Worm (Caenorhabditis elegans): ENCODE results near the gene uggt-1.

uggt-1 gene

DNA sequence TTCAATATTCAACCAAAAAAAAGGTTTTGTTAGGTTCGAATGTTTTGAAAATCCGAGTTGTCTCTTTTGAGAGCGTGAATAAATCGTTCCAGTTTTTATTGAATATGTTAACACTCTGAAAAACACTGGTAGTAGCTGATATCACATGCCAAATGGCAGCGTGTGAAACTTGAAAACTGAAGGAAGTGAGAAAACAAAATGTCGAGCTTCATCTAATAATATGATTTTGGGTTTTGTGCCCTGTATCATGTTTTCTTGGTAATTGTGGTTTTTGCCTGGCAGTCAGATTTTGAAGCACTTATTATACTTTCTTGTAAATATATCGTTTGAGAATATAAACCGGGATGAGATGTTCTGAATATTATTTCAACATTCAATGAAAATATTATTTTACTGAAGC lies 2.0 kb upstream of the uggt-1 start, which contains the start of gene F48E3.6:
F48E3.6 (minus strand) TSS at position 101 of the 400 bp plus-strand sequence.
- no peak for TF ChIP-seq Y53F4B.3 (GFP tag; IDR thresholded peaks at IDR 0.05)

DNA sequence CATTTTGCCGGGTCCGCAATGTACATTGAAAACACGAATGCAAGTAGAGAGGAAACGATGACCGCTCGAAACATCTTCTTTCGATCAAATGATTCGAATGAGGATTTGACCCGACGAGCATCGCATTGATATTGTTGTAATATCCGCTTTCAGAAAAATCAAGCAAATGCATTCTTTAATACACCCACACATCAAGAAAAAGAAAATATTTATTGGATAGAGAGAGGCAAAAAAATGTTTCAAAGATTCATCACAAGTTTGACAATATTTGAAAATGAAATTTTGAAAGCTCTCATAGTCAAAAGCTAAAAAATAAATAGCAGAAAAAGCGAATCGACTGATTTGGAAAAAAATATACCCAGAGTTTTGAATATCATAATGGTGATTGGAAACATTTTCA lies 5.3 kb downstream of the uggt-1 start, which contains the start of gene try-14:
try-14 (minus strand) TSS at position 101 of the 400 bp plus-strand sequence.
- TF ChIP-seq akir-1 (GFP tag; optimal IDR thresholded peaks at IDR 0.05) (no peak), mcd-1 (GFP tag; IDR thresholded peaks at IDR 0.05) (no peak), lin-54 (GFP tag; optimal IDR thresholded peaks at IDR 0.05) (no peak), B0336.3 (GFP tag; IDR thresholded peaks at IDR 0.05) (no peak), snpc-3.4 (tag; optimal IDR thresholded peaks at IDR 0.05) (no peak), ceh-91 (GFP tag; IDR thresholded peaks at IDR 0.05) (no peak), hmg-20 (GFP tag; IDR thresholded peaks at IDR 0.05) (no peak), F22D6.2 (tag; optimal IDR thresholded peaks at IDR 0.05) (no peak), ceh-100 (GFP tag; IDR thresholded peaks at IDR 0.05) (no peak), C17E4.6 (GFP tag; IDR thresholded peaks at IDR 0.05) (no peak), rcor-1 (GFP tag; IDR thresholded peaks at IDR 0.05) (no peak), F57A8.1 (GFP tag; optimal IDR thresholded peaks at IDR 0.05) (no peak), let-526 (GFP tag; IDR thresholded peaks at IDR 0.05) (no peak)

DNA sequence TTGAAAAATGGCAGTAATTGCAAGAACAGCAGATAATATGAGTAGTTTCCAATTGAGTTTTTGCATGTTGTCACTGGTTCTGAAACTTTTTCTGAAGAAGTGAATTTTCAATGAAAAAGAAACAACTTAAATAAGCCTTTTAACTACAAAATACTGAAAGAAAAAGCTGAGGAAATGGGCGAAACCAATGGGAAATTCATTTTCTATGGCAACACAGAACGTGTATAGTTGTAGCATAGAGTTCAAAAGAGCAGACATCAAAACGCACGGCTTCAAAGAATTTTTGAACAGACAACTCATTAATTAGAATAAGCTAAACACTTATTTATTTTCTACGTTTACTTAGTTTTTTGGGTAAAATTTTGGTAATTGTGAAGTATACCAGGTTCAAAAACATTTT lies 7.8 kb downstream of the uggt-1 start, which contains the start of gene F48E3.2:
F48E3.2 (minus strand) TSS at position 101 of the 400 bp plus-strand sequence.
- TF ChIP-seq ekl-4 (GFP tag; IDR thresholded peaks at IDR 0.05) (no peak), mel-28 (tag; optimal IDR thresholded peaks at IDR 0.05; ENCODE audit: borderline replicate concordance) (no peak), ama-1 (optimal IDR thresholded peaks at IDR 0.05) (no peak), ama-1 (GFP tag; optimal IDR thresholded peaks at IDR 0.05) (no peak)

DNA sequence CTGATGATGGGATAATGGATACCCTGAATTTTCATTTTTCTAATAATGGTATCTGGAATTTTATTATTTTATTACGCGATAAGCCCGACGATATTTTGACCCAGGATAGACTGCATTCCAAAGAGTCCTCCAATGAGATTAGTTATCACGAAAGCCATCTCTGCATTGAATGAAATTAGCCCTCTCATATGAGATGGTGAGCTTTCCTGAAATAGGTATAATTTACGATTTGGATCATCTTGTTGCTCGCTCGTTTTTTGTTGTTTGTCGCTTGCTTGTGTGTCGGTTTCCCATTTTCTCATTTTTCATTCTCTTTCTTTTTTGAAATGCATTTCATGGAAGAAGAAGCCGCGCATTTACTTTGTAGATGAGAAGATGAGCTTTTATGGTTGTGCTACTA lies 9.3 kb downstream of the uggt-1 start:
- TF ChIP-seq ztf-3 (GFP tag; optimal IDR thresholded peaks at IDR 0.05) (no peak), die-1 (tag; optimal IDR thresholded peaks at IDR 0.05) (no peak), lin-54 (GFP tag; optimal IDR thresholded peaks at IDR 0.05) (no peak), F37B4.10 (GFP tag; IDR thresholded peaks at IDR 0.05) (0 out of 2 replicates have a peak, but pooled peaks have one; percentile 68)

DNA sequence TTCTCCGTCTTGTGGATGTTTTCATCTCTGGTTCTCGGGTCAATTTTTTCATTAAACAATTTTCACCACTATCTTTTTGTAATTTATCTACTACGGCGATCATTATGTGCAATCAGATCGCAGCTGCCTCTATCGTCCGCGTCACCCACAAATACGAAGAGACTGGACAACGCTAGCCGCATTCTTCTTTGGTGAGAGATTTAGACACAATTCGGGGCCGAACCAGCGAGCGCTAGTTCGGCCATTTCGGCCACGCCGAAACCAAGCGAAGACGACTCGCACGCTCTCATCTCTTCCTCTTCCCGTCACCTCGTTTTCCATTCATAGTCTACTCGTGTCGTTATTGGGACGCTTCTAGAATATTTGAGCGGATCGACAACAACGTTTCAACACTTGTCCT lies 15.0 kb downstream of the uggt-1 start, which contains the start of gene gly-12:
gly-12 (plus strand) TSS at position 117 of the 400 bp plus-strand sequence.
- TF ChIP-seq zfh-2 (GFP tag; conservative IDR thresholded peaks at IDR 0.05): peak; percentile 74
- TF ChIP-seq snpc-1.1 (tag; optimal IDR thresholded peaks at IDR 0.05; ENCODE audit: insufficient read depth): no peak
- no peak for TF ChIP-seq lsl-1 (GFP tag; optimal IDR thresholded peaks at IDR 0.05)
- TF ChIP-seq sea-2 (GFP tag; IDR thresholded peaks at IDR 0.05): no peak
- TF ChIP-seq rpc-1 (optimal IDR thresholded peaks at IDR 0.05): no peak
- TF ChIP-seq rpc-1 (tag; optimal IDR thresholded peaks at IDR 0.05): no peak
- no peak for TF ChIP-seq hrde-1 (tag; optimal IDR thresholded peaks at IDR 0.05; ENCODE audit: borderline replicate concordance)
- no peak for TF ChIP-seq ztf-28 (GFP tag; IDR thresholded peaks at IDR 0.05)
- TF ChIP-seq ZK185.1 (tag; optimal IDR thresholded peaks at IDR 0.05; ENCODE audit: poor library complexity, severe bottlenecking): no peak
- peak; percentile 36 for TF ChIP-seq ceh-27 (GFP tag; optimal IDR thresholded peaks at IDR 0.05)

DNA sequence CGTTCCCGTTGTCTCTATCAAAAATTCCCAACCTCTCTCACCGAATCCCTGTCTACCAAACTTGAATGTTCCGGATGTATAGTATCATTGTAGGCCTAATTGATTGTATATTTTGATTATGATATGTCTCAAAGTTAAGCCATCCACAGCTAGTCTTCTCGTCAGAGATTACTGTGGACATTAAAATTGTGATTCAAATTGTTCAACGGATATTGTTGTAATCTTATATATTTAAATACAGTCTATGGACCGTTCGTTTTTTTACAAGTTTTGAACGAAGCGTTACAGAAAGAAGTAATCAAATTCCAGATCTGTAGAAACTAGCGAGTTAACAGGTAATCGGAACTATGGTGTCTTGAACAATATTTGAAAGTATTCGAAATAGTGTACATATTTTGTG lies 20.0 kb downstream of the uggt-1 start, which contains the start of gene F48E3.9:
F48E3.9 (plus strand) TSS at position 301 of the 400 bp plus-strand sequence.
- TF ChIP-seq tlf-1 (GFP tag; optimal IDR thresholded peaks at IDR 0.05): no peak
- no peak for TF ChIP-seq madf-6 (GFP tag; IDR thresholded peaks at IDR 0.05)
- TF ChIP-seq nhr-80 (tag; optimal IDR thresholded peaks at IDR 0.05): no peak
- no peak for TF ChIP-seq ceh-40 (GFP tag; IDR thresholded peaks at IDR 0.05)
- TF ChIP-seq F55B11.4 (tag; optimal IDR thresholded peaks at IDR 0.05; ENCODE audit: borderline replicate concordance, insufficient read depth): no peak
- TF ChIP-seq lag-1 (GFP tag; IDR thresholded peaks at IDR 0.05): no peak
- TF ChIP-seq lir-1 (GFP tag; conservative IDR thresholded peaks at IDR 0.05): no peak
- TF ChIP-seq rpc-1 (optimal IDR thresholded peaks at IDR 0.05): no peak
- no peak for TF ChIP-seq rpc-1 (tag; optimal IDR thresholded peaks at IDR 0.05)
- TF ChIP-seq B0035.1 (tag; optimal IDR thresholded peaks at IDR 0.05): no peak
- no peak for TF ChIP-seq F57A8.1 (GFP tag; optimal IDR thresholded peaks at IDR 0.05)
- no peak for TF ChIP-seq attf-6 (GFP tag; IDR thresholded peaks at IDR 0.05)
- no peak for TF ChIP-seq ZK185.1 (tag; optimal IDR thresholded peaks at IDR 0.05; ENCODE audit: poor library complexity, severe bottlenecking)
- TF ChIP-seq F10E7.11 (tag; optimal IDR thresholded peaks at IDR 0.05): no peak
- TF ChIP-seq egl-44 (GFP tag; IDR thresholded peaks at IDR 0.05): no peak

All from whole organism, young adult.